Worm (Caenorhabditis elegans) whole organism, L4/young adult: ENCODE results near the gene F46C5.4.

ENCODE experiments used
- W03F9.2 ChIP-seq: fragments of 150-350 bp; optimal IDR thresholded peaks from 2 replicates; lab custom pipeline; 2014; ENCODE audit warnings: missing biosample characterization, missing genetic modification characterization
- dao-5 ChIP-seq: sonication (generic microtip); optimal IDR thresholded peaks from 2 replicates; lab custom pipeline; 2016; ENCODE audit warnings: missing genotype, missing genetic modification characterization, moderate library complexity, missing compliant biosample characterization
- him-1 ChIP-seq: sonication (generic microtip); optimal IDR thresholded peaks from 2 replicates; lab custom pipeline; 2016; ENCODE audit warnings: missing genotype, missing genetic modification reagents, missing genetic modification characterization, missing compliant biosample characterization

The F46C5.4 gene

DNA sequence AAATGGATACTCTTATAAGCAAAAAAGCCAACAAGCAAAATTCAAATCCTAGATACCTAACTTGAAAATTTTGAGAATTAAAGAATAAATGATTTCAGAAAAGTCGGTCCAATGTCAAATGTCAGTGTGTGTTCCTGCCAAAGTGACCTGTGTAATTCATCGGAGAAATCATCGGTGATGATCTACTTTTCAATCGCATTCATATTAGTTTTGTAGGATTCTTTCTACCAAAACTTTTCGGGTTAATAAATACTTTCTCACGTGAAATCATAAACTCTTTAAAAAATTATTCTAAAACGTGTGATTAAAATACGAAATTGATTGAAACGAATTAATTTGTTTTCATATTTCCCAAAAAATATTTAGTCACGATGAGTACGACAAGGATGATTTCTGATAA, 3.1 kb downstream of the F46C5.4 start, which contains the start of gene F46C5.7:
TSS of gene F46C5.7 (plus strand) at position 301 of the 400 bp plus-strand sequence.
- TF ChIP-seq W03F9.2 (tag; lab: Kevin White, UChicago) (no peak), him-1 (tag; lab: Kevin White, UChicago) (no peak), dao-5 (tag; lab: Kevin White, UChicago) (no peak)

DNA sequence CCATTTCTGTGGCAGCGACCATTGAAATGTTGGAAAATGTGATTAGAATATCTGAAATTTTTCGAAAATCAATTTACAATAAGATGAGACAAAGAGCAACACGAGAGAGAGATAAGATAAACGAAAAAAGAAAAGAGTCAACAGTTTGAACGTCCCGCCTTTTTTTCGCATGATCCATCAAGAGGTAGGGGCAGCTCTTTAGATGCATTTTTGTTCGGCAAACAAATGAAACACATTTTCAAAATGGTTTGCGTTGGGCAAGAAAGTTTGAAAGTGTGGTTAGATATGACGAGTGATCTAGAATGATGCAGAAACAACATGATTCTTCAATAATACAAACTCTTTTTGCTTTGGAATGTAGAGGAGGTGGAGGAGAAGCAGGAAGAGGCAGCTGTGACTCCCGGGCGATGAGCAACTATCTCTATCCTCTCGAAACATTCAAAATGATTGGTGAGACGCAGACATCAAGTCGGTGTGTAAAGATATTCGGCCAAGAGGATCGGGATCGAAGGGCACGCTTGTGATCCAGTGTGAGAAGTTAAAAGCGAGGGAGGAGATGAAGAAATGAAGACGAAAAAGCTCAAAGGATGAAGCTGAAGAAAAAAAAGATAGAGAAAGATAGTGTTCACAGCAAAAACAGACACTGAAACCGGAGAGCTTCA, 8.7 kb downstream of the F46C5.4 start, which contains the start of gene F46C5.6:
TSS of gene F46C5.6 (minus strand) at position 51 of the 662 bp plus-strand sequence.
- TF ChIP-seq him-1 (tag; lab: Kevin White, UChicago) (no peak), dao-5 (tag; lab: Kevin White, UChicago) (no peak), W03F9.2 (tag; lab: Kevin White, UChicago) (no peak)

DNA sequence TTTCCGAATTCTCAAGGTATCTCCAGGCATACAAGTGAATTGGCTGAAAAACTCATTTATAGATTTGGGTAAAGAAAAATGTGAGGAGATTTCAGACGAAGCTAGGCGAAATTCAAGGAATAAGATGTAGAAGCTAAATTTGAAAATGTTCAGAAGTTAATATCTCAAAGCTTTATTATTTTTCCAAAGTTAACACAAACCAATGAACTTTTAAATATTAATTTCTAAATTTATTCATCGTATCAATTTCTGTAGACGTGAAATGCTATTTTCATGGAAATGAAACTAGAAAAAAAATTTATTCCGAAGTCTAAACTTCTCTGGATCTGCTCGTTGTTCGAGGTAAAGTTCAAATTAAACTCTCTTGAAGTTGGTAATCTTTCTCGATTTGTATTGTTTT, 9.4 kb downstream of the F46C5.4 start, which contains the start of gene agxt-1:
TSS of gene agxt-1 (plus strand) at position 301 of the 400 bp plus-strand sequence.
- TF ChIP-seq him-1 (tag; lab: Kevin White, UChicago) (no peak), W03F9.2 (tag; lab: Kevin White, UChicago) (no peak), dao-5 (tag; lab: Kevin White, UChicago) (no peak)

DNA sequence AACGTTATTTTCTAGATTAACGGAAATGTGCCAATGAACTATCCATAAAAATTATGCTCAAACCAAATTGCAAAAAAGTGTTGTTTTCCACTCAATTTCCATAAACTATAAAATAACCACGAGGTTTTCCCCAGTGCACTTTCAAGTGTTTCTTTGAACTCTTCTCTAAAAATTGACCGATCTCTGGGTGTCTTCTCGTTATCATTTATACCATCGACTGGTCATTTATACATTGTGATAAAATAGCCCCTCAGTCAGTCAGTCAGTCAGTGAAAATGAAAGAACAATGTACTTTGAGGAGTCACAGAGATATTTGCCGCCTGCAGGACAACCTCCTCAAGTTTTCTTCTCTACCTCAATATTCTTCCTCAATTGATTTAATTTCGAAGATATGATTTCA, 10.1 kb downstream of the F46C5.4 start:
- no peak for TF ChIP-seq W03F9.2 (tag; lab: Kevin White, UChicago)
- TF ChIP-seq him-1 (tag; lab: Kevin White, UChicago), result no peak
- no peak for TF ChIP-seq dao-5 (tag; lab: Kevin White, UChicago)

DNA sequence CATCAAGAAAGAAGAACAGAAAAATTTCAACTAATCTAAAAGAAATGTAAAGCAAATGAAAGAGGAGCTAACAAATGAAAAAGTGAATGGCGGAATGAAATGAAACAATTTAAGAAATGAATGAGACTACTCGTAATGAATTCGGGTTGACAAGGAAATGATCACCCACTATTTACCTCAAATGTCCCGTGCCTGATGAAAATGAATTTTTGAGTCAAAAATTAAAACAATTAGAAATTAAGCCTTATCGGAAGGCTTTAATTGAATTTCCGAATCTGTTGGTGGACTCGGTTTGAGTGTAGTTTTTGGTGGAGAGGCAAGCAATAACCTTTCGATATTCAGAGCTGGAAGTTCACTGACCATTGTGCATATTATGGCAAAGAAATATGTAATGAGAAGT, 13.1 kb downstream of the F46C5.4 start:
- no peak for TF ChIP-seq dao-5 (tag; lab: Kevin White, UChicago)
- no peak for TF ChIP-seq W03F9.2 (tag; lab: Kevin White, UChicago)

DNA sequence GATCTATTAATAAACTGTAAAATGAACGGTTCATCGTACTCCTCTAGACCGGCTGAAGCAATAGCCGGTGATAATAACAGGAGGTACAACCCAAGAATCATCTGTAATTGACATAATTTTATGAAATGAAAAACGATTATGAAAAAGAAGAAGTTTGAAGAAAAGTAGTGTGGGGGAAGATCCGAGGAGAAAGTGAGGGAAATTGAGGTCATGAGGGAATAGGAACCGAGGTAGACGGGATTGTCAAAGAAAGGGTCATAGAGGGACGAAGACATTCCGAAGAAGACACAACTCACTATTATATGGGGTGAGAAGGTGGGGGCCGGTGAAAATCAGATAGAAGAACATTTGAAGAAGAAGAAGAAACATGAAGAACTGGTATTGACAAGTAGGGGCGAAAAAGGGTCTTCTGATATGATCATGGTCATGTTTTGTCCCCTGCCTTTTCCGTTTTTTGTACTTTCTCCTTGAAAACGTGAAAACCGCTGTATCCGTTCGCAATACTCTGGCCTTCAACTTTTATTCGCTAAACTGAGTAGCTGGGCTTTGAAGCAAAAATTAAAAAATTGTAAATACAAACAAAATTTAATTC, 16.2 kb downstream of the F46C5.4 start, which contains the start of gene oac-46:
TSS of gene oac-46 (minus strand) at position 101 of the 592 bp plus-strand sequence.
- TF ChIP-seq dao-5 (tag; lab: Kevin White, UChicago) (no peak), W03F9.2 (tag; lab: Kevin White, UChicago) (no peak), him-1 (tag; lab: Kevin White, UChicago) (no peak)

DNA sequence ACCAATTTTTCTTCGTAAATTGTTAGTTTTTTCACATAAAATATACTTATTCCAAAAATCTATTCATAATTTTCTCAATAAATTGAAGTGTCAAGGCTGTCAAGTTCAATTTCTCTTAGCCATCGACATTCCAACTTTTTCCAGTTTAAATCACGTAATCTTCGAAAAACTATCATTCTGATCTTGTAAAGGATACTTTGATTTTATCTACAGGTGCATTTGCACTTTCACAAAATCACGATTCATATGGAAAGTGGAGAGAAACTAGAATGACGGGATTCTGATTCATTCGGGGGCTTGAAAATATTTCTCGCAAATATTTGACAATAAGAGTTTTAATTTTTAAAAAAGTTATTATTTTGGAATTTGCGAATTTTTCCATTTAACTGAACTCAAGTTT, 17.4 kb downstream of the F46C5.4 start:
- TF ChIP-seq him-1 (tag; lab: Kevin White, UChicago), result no peak
- TF ChIP-seq W03F9.2 (tag; lab: Kevin White, UChicago), result no peak
- TF ChIP-seq dao-5 (tag; lab: Kevin White, UChicago), result no peak

ce11 chrII:8853960-8854359, 18.1 kb downstream of the F46C5.4 start:
- no peak for TF ChIP-seq W03F9.2 (tag; lab: Kevin White, UChicago)
- no peak for TF ChIP-seq dao-5 (tag; lab: Kevin White, UChicago)
- TF ChIP-seq him-1 (tag; lab: Kevin White, UChicago), result no peak

- no peak for TF ChIP-seq dao-5 (tag; lab: Kevin White, UChicago)
- no peak for TF ChIP-seq W03F9.2 (tag; lab: Kevin White, UChicago)
- TF ChIP-seq him-1 (tag; lab: Kevin White, UChicago), result no peak
These were observed 19.0 kb downstream of the F46C5.4 start for ce11 chrII:8854874-8855273.

DNA sequence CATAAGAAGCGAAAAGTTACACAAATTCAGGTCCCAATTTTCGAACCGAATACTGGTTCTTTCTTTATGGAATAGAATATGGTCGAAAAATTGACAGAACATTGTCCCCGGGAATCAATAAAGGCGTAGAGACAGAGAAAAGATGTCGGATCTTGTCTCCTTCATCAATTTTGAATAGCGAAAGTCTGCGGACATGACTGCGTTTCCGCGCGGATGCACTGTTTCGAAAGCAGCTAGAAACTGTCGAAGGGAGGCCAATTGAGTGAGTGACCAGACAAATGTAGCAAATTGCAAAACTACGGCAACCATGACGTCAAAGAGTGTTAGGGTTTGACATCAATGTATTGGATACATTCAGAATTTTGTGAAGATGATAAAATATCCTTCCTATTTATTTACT, 20.6 kb downstream of the F46C5.4 start:
- no peak for TF ChIP-seq him-1 (tag; lab: Kevin White, UChicago)
- no peak for TF ChIP-seq W03F9.2 (tag; lab: Kevin White, UChicago)
- no peak for TF ChIP-seq dao-5 (tag; lab: Kevin White, UChicago)

ce11 chrII:8857074-8857473, 21.2 kb downstream of the F46C5.4 start:
- TF ChIP-seq W03F9.2 (tag; lab: Kevin White, UChicago), result no peak
- no peak for TF ChIP-seq him-1 (tag; lab: Kevin White, UChicago)
- no peak for TF ChIP-seq dao-5 (tag; lab: Kevin White, UChicago)

- no peak for TF ChIP-seq W03F9.2 (tag; lab: Kevin White, UChicago)
- no peak for TF ChIP-seq him-1 (tag; lab: Kevin White, UChicago)
These were observed 23.7 kb downstream of the F46C5.4 start, which contains the start of gene snb-6 for ce11 chrII:8859596-8859995. Gene snb-6 (minus strand): TSS chrII:8859696.

ce11 chrII:8865078-8865477, 29.2 kb downstream of the F46C5.4 start, which contains the start of gene npr-20:
Gene npr-20 (minus strand): TSS chrII:8865178.
- no peak for TF ChIP-seq W03F9.2 (tag; lab: Kevin White, UChicago)
- no peak for TF ChIP-seq dao-5 (tag; lab: Kevin White, UChicago)
- no peak for TF ChIP-seq him-1 (tag; lab: Kevin White, UChicago)
